Worm (Caenorhabditis elegans) whole organism, L4/young adult: ENCODE measurements around the gene rga-8.

Source experiments
- W03F9.2 ChIP-seq: fragments of 150-350 bp; optimal IDR thresholded peaks from 2 replicates; lab custom pipeline; 2014; ENCODE audit warnings: missing biosample characterization, missing genetic modification characterization
- dao-5 ChIP-seq: sonication (generic microtip); optimal IDR thresholded peaks from 2 replicates; lab custom pipeline; 2016; ENCODE audit warnings: missing genotype, missing genetic modification characterization, moderate library complexity, missing compliant biosample characterization
- him-1 ChIP-seq: sonication (generic microtip); optimal IDR thresholded peaks from 2 replicates; lab custom pipeline; 2016; ENCODE audit warnings: missing genotype, missing genetic modification reagents, missing genetic modification characterization, missing compliant biosample characterization

DNA sequence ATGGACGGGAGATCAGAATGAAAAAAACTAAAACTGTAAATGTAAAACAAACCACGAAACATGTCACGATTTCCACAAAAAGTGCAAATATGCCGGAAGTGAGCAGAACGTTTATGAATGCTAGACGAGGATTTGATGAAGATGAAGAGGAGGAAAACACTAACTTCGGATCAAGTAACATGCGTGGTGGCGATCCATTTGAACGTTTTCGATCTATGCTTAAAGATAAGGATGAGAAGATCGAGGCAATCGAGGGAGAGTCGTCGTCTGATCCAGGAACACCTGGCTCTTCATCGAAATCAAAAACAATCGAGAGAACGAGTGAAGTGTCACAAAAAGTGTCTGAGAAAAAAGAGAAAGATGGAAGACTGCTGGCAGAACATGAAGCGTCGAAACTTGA is 14.2 kb downstream of the rga-8 start:
- TF ChIP-seq him-1 (tag; lab: Kevin White, UChicago) (no peak), dao-5 (tag; lab: Kevin White, UChicago) (no peak), W03F9.2 (tag; lab: Kevin White, UChicago) (no peak)
